Worm (Caenorhabditis elegans) whole organism, L3 larva: ENCODE data around the gene srbc-70.
A peak's percentile ranks its signal among the peaks of the same experiment; 100 is the strongest.

Source experiments
- R02D3.7 ChIP-seq: fragments of 150-350 bp; optimal IDR thresholded peaks from 2 replicates; lab custom pipeline; 2014; ENCODE audit warnings: missing biosample characterization, missing genetic modification characterization
- ceh-28 ChIP-seq: fragments of 150-350 bp; optimal IDR thresholded peaks from 2 replicates; lab custom pipeline; 2014; ENCODE audit warnings: missing biosample characterization, missing genetic modification reagents, missing genetic modification characterization
- ceh-9 ChIP-seq: sonication (generic microtip); optimal IDR thresholded peaks from 2 replicates; lab custom pipeline; 2018; ENCODE audit warnings: missing biosample characterization, missing genetic modification characterization
- daf-12 ChIP-seq: fragments of 150-350 bp; optimal IDR thresholded peaks from 2 replicates; lab custom pipeline; 2014; ENCODE audit warnings: missing biosample characterization, missing genetic modification reagents, missing genetic modification characterization
- egl-27 ChIP-seq: sonication (generic microtip); optimal IDR thresholded peaks from 4 replicates; lab custom pipeline; 2017; ENCODE audit warnings: missing biosample characterization, missing genetic modification reagents, missing genetic modification characterization
- egl-5 ChIP-seq: fragments of 150-350 bp; optimal IDR thresholded peaks from 2 replicates; lab custom pipeline; 2017; ENCODE audit warnings: missing biosample characterization, missing genetic modification reagents, missing genetic modification characterization, inconsistent platforms
- elt-2 ChIP-seq: sonication (generic microtip); optimal IDR thresholded peaks from 2 replicates; lab custom pipeline; 2016; ENCODE audit warnings: missing genetic modification reagents, mild to moderate bottlenecking, missing genetic modification characterization, missing compliant biosample characterization
- elt-3 ChIP-seq, 3 experiments: fragments of 150-350 bp in 1 of 3; sonication (generic microtip) in 2 of 3; optimal IDR thresholded peaks; 2 replicates in 2 of 3; 4 replicates in 1 of 3; lab custom pipeline; 2014 to 2017; ENCODE audit warnings: missing biosample characterization in 3 of 3, missing genetic modification characterization in 3 of 3
- fkh-10 ChIP-seq: sonication (generic microtip); optimal IDR thresholded peaks from 2 replicates; lab custom pipeline; 2017; ENCODE audit warnings: missing biosample characterization, missing genetic modification reagents, missing genetic modification characterization
- jun-1 ChIP-seq: fragments of 150-350 bp; optimal IDR thresholded peaks from 2 replicates; lab custom pipeline; 2014; ENCODE audit warnings: missing biosample characterization, missing genetic modification reagents, missing genetic modification characterization
- lin-15B ChIP-seq: fragments of 150-350 bp; optimal IDR thresholded peaks from 2 replicates; lab custom pipeline; 2014; ENCODE audit warnings: missing biosample characterization, missing genetic modification characterization
- lin-39 ChIP-seq: fragments of 150-350 bp; optimal IDR thresholded peaks from 2 replicates; lab custom pipeline; 2018; ENCODE audit warnings: missing biosample characterization, missing genetic modification reagents, missing genetic modification characterization
- lsy-12 ChIP-seq: sonication (generic microtip); optimal IDR thresholded peaks from 2 replicates; lab custom pipeline; 2016; ENCODE audit warnings: mild to moderate bottlenecking, missing genetic modification characterization, missing compliant biosample characterization
- mdl-1 ChIP-seq: fragments of 150-350 bp; optimal IDR thresholded peaks from 2 replicates; lab custom pipeline; 2014; ENCODE audit warnings: missing biosample characterization, missing genetic modification characterization
- mml-1 ChIP-seq: fragments of 150-350 bp; sonication (generic microtip); optimal IDR thresholded peaks from 3 replicates; lab custom pipeline; 2014; ENCODE audit warnings: missing biosample characterization, missing genetic modification characterization
- nfya-1 ChIP-seq: sonication (generic microtip); optimal IDR thresholded peaks from 2 replicates; lab custom pipeline; 2017; ENCODE audit warnings: missing genetic modification characterization, mild to moderate bottlenecking, missing compliant biosample characterization, antibody characterized with exemption, moderate library complexity; ENCODE audit not compliant: insufficient read depth
- nhr-11 ChIP-seq: fragments of 150-350 bp; optimal IDR thresholded peaks from 2 replicates; lab custom pipeline; 2014; ENCODE audit warnings: missing biosample characterization, missing genetic modification characterization
- nhr-12 ChIP-seq: fragments of 150-350 bp; optimal IDR thresholded peaks from 2 replicates; lab custom pipeline; 2014; ENCODE audit warnings: missing biosample characterization, missing genetic modification characterization
- nhr-23 ChIP-seq: fragments of 150-350 bp; optimal IDR thresholded peaks from 2 replicates; lab custom pipeline; 2014; ENCODE audit warnings: missing biosample characterization, missing genetic modification reagents, missing genetic modification characterization
- nhr-237 ChIP-seq: fragments of 150-350 bp; optimal IDR thresholded peaks from 2 replicates; lab custom pipeline; 2014; ENCODE audit warnings: missing biosample characterization, missing genetic modification characterization
- nhr-25 ChIP-seq: sonication (generic microtip); optimal IDR thresholded peaks from 2 replicates; lab custom pipeline; 2017; ENCODE audit warnings: missing biosample characterization, missing genetic modification characterization
- nhr-28 ChIP-seq: fragments of 150-350 bp; optimal IDR thresholded peaks from 2 replicates; lab custom pipeline; 2014; ENCODE audit warnings: missing biosample characterization, missing genetic modification characterization
- nhr-76 ChIP-seq: fragments of 150-350 bp; sonication (generic microtip); optimal IDR thresholded peaks from 5 replicates; lab custom pipeline; 2014; ENCODE audit warnings: missing biosample characterization, missing genetic modification characterization
- nhr-77 ChIP-seq: fragments of 150-350 bp; optimal IDR thresholded peaks from 2 replicates; lab custom pipeline; 2014; ENCODE audit warnings: missing biosample characterization, missing genetic modification characterization
- pha-4 ChIP-seq: fragments of 150-350 bp; optimal IDR thresholded peaks from 2 replicates; lab custom pipeline; 2014; ENCODE audit warnings: missing biosample characterization, missing genetic modification reagents, missing genetic modification characterization
- pqm-1 ChIP-seq: fragments of 150-350 bp; optimal IDR thresholded peaks from 2 replicates; lab custom pipeline; 2017; ENCODE audit warnings: missing biosample characterization, missing genetic modification characterization, inconsistent platforms
- sea-2 ChIP-seq: fragments of 150-350 bp; sonication (generic microtip); optimal IDR thresholded peaks from 4 replicates; lab custom pipeline; 2014; ENCODE audit warnings: missing biosample characterization, missing genetic modification reagents, missing genetic modification characterization
- skn-1 ChIP-seq: fragments of 150-350 bp; optimal IDR thresholded peaks from 2 replicates; lab custom pipeline; 2014; ENCODE audit warnings: missing biosample characterization, missing genetic modification characterization
- snpc-4 ChIP-seq: fragments of 150-350 bp; optimal IDR thresholded peaks from 2 replicates; lab custom pipeline; 2014; ENCODE audit warnings: missing biosample characterization, missing genetic modification characterization
- tbx-2 ChIP-seq: sonication (generic microtip); optimal IDR thresholded peaks from 2 replicates; lab custom pipeline; 2016; ENCODE audit warnings: mild to moderate bottlenecking, missing genetic modification characterization, missing compliant biosample characterization
- unc-39 ChIP-seq: sonication (generic microtip); optimal IDR thresholded peaks from 4 replicates; lab custom pipeline; 2017; ENCODE audit warnings: missing biosample characterization, missing genetic modification characterization
- unc-62 ChIP-seq: fragments of 150-350 bp; sonication (generic microtip); optimal IDR thresholded peaks from 4 replicates; lab custom pipeline; 2014; ENCODE audit warnings: missing biosample characterization, missing genetic modification reagents, missing genetic modification characterization
- ztf-11 ChIP-seq: fragments of 150-350 bp; optimal IDR thresholded peaks from 2 replicates; lab custom pipeline; 2014; ENCODE audit warnings: missing biosample characterization, missing genetic modification characterization
- ztf-4 ChIP-seq: fragments of 150-350 bp; optimal IDR thresholded peaks from 2 replicates; lab custom pipeline; 2014; ENCODE audit warnings: missing biosample characterization, missing genetic modification characterization

The srbc-70 gene

DNA sequence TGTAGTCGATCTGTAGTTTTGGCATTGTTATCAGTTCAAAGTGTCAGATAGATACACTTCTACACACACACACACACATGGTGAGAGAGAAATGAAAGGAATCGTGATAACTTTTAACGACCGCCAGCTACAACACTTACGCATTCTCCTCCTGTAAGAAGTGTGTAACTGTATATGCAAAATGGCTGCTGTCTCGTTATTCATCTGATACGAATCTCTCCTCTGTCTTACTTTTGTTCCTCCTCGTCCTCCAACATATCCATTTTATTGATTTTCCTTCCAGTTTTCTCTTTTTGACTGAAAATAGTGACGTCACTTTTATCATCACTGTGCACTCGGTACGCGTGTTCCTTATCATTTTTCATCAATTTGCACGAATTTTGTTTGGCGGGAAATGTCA lies 15.1 kb downstream of the srbc-70 start:
- TF ChIP-seq egl-27 (tag; lab: Kevin White, UChicago) (no peak), ceh-28 (no peak), mdl-1 (tag; lab: Kevin White, UChicago) (no peak), pqm-1 (tag; lab: Kevin White, UChicago) (peak; percentile 74), elt-2 (tag; lab: Kevin White, UChicago) (peak; percentile 83), tbx-2 (tag; lab: Kevin White, UChicago) (no peak), lin-15B (tag; lab: Kevin White, UChicago) (no peak), nhr-76 (no peak), ceh-9 (no peak), elt-3 (tag; optimal IDR thresholded peaks at IDR 0.05; lab: Kevin White, UChicago) (no peak), skn-1 (tag; lab: Kevin White, UChicago) (peak; percentile 19), nhr-25 (tag; lab: Kevin White, UChicago) (peak; percentile 7), mml-1 (tag; lab: Kevin White, UChicago) (no peak), egl-5 (tag; lab: Kevin White, UChicago) (no peak), nhr-237 (tag; lab: Kevin White, UChicago) (no peak)

DNA sequence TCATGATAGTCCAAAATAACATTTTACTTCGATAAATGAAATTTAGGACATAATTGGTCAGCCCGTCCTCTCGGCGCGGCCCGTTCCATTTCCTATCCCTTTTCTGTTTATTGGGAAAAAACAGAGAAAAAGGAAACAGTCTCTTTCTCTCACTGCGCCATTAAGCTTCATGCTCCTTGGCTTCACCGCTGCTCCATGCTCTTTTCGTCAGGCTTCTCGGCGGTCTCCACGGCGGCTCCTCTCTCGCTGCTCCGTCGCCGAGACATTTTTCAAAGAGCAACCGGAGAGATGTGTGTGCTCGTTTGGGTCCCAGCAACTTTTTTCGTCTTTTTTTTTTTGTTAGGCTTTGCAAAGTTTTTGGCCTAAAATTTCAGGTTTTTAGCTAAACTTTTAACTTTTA lies 16.9 kb downstream of the srbc-70 start:
- TF ChIP-seq nhr-25 (tag; lab: Kevin White, UChicago) = no peak
- peak; percentile 37 for TF ChIP-seq nfya-1
- TF ChIP-seq lsy-12 (tag; lab: Kevin White, UChicago) = no peak
- no peak for TF ChIP-seq fkh-10 (GFP tag; lab: Kevin White, UChicago)
- TF ChIP-seq lin-15B (tag; lab: Kevin White, UChicago) = peak; percentile 15
- peak; percentile 34 for TF ChIP-seq lin-39 (tag; lab: Kevin White, UChicago)

DNA sequence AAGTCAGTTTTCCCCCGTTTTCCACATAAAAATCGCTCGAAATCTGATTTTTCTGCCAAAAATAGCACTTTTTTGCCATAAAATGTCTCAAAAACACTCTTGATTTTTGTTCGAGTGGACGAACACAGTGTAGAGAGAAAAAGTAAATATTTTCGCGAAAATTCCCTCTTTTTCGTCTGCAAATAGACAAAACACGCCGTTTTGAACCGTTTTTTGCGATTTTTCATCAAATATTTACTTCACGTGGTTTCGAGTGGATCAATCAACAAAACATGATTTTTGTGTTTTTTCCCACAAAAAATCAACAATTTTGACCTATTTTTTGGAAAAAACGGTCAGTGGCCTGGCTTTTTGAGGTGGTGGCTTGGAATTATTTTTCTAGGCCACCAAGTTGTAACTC lies 18.7 kb downstream of the srbc-70 start:
- TF ChIP-seq skn-1 (tag; lab: Kevin White, UChicago) (no peak), nhr-237 (tag; lab: Kevin White, UChicago) (no peak), pha-4 (tag; lab: Kevin White, UChicago) (peak; percentile 98), snpc-4 (tag; lab: Kevin White, UChicago) (no peak), nhr-77 (no peak), nhr-11 (no peak), fkh-10 (GFP tag; lab: Kevin White, UChicago) (no peak), daf-12 (no peak)

DNA sequence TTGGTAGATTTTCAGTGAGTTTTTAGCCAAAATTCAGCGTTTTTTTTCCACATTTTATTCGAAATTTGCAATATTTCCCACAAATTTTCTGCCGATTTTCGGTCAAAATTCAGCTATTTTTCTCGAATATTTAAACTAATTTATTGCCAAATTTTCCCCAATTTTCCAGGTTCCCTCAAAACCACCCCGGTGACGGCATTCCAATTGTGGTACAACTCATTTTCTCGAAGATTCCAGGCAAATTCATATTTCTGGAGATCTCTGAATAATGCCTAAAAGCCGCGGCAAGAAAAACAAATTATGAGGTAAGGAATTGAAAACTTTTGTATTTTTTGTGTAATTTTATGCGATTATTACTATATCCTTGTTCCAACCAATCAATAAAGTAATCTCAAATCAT lies 20.7 kb downstream of the srbc-70 start, which contains the start of gene osgn-1:
Gene osgn-1, plus strand, starts transcription at position 301 of the 400 bp plus-strand sequence.
- no peak for TF ChIP-seq nhr-237 (tag; lab: Kevin White, UChicago)
- TF ChIP-seq egl-5 (tag; lab: Kevin White, UChicago) = no peak
- no peak for TF ChIP-seq lsy-12 (tag; lab: Kevin White, UChicago)
- no peak for TF ChIP-seq elt-2 (tag; lab: Kevin White, UChicago)
- no peak for TF ChIP-seq jun-1 (tag; lab: Kevin White, UChicago)
- no peak for TF ChIP-seq nhr-23
- TF ChIP-seq nhr-76 = no peak
- TF ChIP-seq unc-62 (GFP tag; lab: Kevin White, UChicago) = no peak
- TF ChIP-seq ceh-9 = no peak
- no peak for TF ChIP-seq elt-3 (tag; optimal IDR thresholded peaks at IDR 0.05; lab: Kevin White, UChicago)
- TF ChIP-seq tbx-2 (tag; lab: Kevin White, UChicago) = no peak
- TF ChIP-seq daf-12 = no peak
- no peak for TF ChIP-seq mml-1 (tag; lab: Kevin White, UChicago)
- TF ChIP-seq nhr-28 = no peak
- no peak for TF ChIP-seq unc-39 (tag; lab: Kevin White, UChicago)

- TF ChIP-seq nhr-76 (no peak), nhr-23 (no peak), nhr-12 (tag; lab: Kevin White, UChicago) (no peak), lin-39 (tag; lab: Kevin White, UChicago) (no peak), ztf-11 (tag; lab: Kevin White, UChicago) (no peak), egl-5 (tag; lab: Kevin White, UChicago) (no peak), mdl-1 (tag; lab: Kevin White, UChicago) (no peak), ztf-4 (tag; lab: Kevin White, UChicago) (no peak), sea-2 (GFP tag; lab: Kevin White, UChicago) (no peak), elt-2 (tag; lab: Kevin White, UChicago) (no peak), pqm-1 (tag; lab: Kevin White, UChicago) (no peak), R02D3.7 (tag; lab: Kevin White, UChicago) (no peak), elt-3 (tag; optimal IDR thresholded peaks at IDR 0.05; lab: Kevin White, UChicago) (no peak), fkh-10 (GFP tag; lab: Kevin White, UChicago) (no peak), mml-1 (tag; lab: Kevin White, UChicago) (no peak), tbx-2 (tag; lab: Kevin White, UChicago) (no peak)
These were observed 23.5 kb downstream of the srbc-70 start, which contains the start of gene pax-2 for ce11 chrIV:4204275-4204674. Gene pax-2 (minus strand): TSS chrIV:4204375.
